Worm (Caenorhabditis elegans) whole organism, L4 larva: Measurements from ENCODE around the gene lgc-35.

Source experiments
- D1046.2 ChIP-seq: fragments of 200-800 bp; sonication (Bioruptor generic); IDR thresholded peaks from 2 replicates; pipeline ENCODE4 v1.3.6; 2022; ENCODE audit warnings: missing genetic modification characterization, missing compliant biosample characterization
- F10B5.3 ChIP-seq: sonication (generic microtip); optimal IDR thresholded peaks from 2 replicates; lab custom pipeline; 2016; ENCODE audit warnings: mild to moderate bottlenecking, missing genetic modification characterization, missing compliant biosample characterization
- F44E2.7 ChIP-seq: fragments of 200-800 bp; sonication (Bioruptor generic); IDR thresholded peaks from 2 replicates; pipeline ENCODE4 v2.1.2; 2022; ENCODE audit warnings: missing genetic modification characterization, missing compliant biosample characterization
- F49E8.2 ChIP-seq: sonication (generic microtip); optimal IDR thresholded peaks from 2 replicates; lab custom pipeline; 2016; ENCODE audit warnings: missing compliant biosample characterization, mild to moderate bottlenecking, missing genetic modification characterization, borderline replicate concordance
- T20F7.1 ChIP-seq: fragments of 200-800 bp; sonication (Bioruptor generic); optimal IDR thresholded peaks from 2 replicates; lab custom pipeline; 2018; ENCODE audit warnings: mild to moderate bottlenecking, missing genetic modification characterization, missing compliant biosample characterization
- Y48G9A.11 ChIP-seq: fragments of 200-800 bp; sonication (Bioruptor generic); IDR thresholded peaks from 2 replicates; pipeline ENCODE4 v1.3.6; 2022; ENCODE audit warnings: missing genetic modification reagents, missing genetic modification characterization, missing compliant biosample characterization
- Y5F2A.4 ChIP-seq: fragments of 200-800 bp; sonication (Bioruptor generic); optimal IDR thresholded peaks from 2 replicates; lab custom pipeline; 2018; ENCODE audit warnings: mild to moderate bottlenecking, missing genetic modification characterization, missing compliant biosample characterization
- aha-1 ChIP-seq: fragments of 150-350 bp; peaks from one replicate; lab custom pipeline; 2014; ENCODE audit warnings: missing biosample characterization, missing genetic modification characterization
- attf-4 ChIP-seq: sonication (generic microtip); optimal IDR thresholded peaks from 3 replicates; lab custom pipeline; 2017; ENCODE audit warnings: missing biosample characterization, missing genetic modification characterization
- ceh-20 ChIP-seq: fragments of 200-800 bp; sonication (Bioruptor generic); IDR thresholded peaks from 2 replicates; pipeline ENCODE4 v1.3.6; 2022; ENCODE audit warnings: missing genetic modification reagents, missing genetic modification characterization, missing compliant biosample characterization
- ceh-28 ChIP-seq: fragments of 150-350 bp; optimal IDR thresholded peaks from 2 replicates; lab custom pipeline; 2014; ENCODE audit warnings: missing biosample characterization, missing genetic modification reagents, missing genetic modification characterization
- ceh-32 ChIP-seq: sonication (generic microtip); optimal IDR thresholded peaks from 2 replicates; lab custom pipeline; 2016; ENCODE audit warnings: mild to moderate bottlenecking, missing genetic modification characterization, missing compliant biosample characterization; ENCODE audit not compliant: poor library complexity
- ceh-44 ChIP-seq: fragments of 200-800 bp; sonication (Bioruptor generic); IDR thresholded peaks from 2 replicates; pipeline ENCODE4 v1.3.6; 2022; ENCODE audit warnings: missing genetic modification reagents, missing genetic modification characterization, missing compliant biosample characterization
- ceh-62 ChIP-seq: sonication (generic microtip); optimal IDR thresholded peaks from 2 replicates; lab custom pipeline; 2017; ENCODE audit warnings: missing biosample characterization, missing genetic modification characterization
- ceh-82 ChIP-seq: sonication (generic microtip); optimal IDR thresholded peaks from 2 replicates; lab custom pipeline; 2017; ENCODE audit warnings: missing biosample characterization, missing genetic modification characterization
- ctbp-1 ChIP-seq: fragments of 200-800 bp; sonication (Bioruptor generic); IDR thresholded peaks from 2 replicates; pipeline ENCODE4 v1.3.6; 2022; ENCODE audit warnings: missing genetic modification reagents, missing genetic modification characterization, missing compliant biosample characterization
- dmd-6 ChIP-seq: fragments of 200-800 bp; sonication (Bioruptor generic); IDR thresholded peaks from 2 replicates; pipeline ENCODE4 v1.3.6; 2022; ENCODE audit warnings: missing genetic modification reagents, missing genetic modification characterization, missing compliant biosample characterization
- dpl-1 ChIP-seq: fragments of 150-350 bp; optimal IDR thresholded peaks from 2 replicates; lab custom pipeline; 2014; ENCODE audit warnings: missing biosample characterization, missing genetic modification reagents, missing genetic modification characterization
- duxl-1 ChIP-seq: sonication (generic microtip); optimal IDR thresholded peaks from 2 replicates; lab custom pipeline; 2016; ENCODE audit warnings: mild to moderate bottlenecking, missing genetic modification characterization, moderate library complexity, missing compliant biosample characterization; ENCODE audit not compliant: poor library complexity
- dve-1 ChIP-seq: sonication (generic microtip); optimal IDR thresholded peaks from 2 replicates; lab custom pipeline; 2017; ENCODE audit warnings: antibody characterized with exemption, mild to moderate bottlenecking, missing genetic modification characterization, missing compliant biosample characterization; ENCODE audit not compliant: insufficient read depth
- fkh-10 ChIP-seq: fragments of 150-350 bp; optimal IDR thresholded peaks from 2 replicates; lab custom pipeline; 2014; ENCODE audit warnings: missing biosample characterization, missing genetic modification reagents, missing genetic modification characterization
- fos-1 ChIP-seq: fragments of 150-350 bp; optimal IDR thresholded peaks from 2 replicates; lab custom pipeline; 2014; ENCODE audit warnings: missing biosample characterization, missing genetic modification characterization
- hif-1 ChIP-seq, 2 experiments: sonication (generic microtip); optimal IDR thresholded peaks; 2 replicates each; lab custom pipeline; 2016 to 2017; ENCODE audit warnings: missing compliant biosample characterization in 2 of 2, missing genetic modification characterization in 2 of 2, missing genetic modification reagents in 2 of 2, missing genotype in 2 of 2, mild to moderate bottlenecking in 1 of 2
- hlh-30 ChIP-seq: sonication (generic microtip); optimal IDR thresholded peaks from 2 replicates; lab custom pipeline; 2017; ENCODE audit warnings: antibody characterized with exemption, mild to moderate bottlenecking, missing genetic modification characterization, missing compliant biosample characterization; ENCODE audit not compliant: insufficient read depth
- jun-1 ChIP-seq: fragments of 150-350 bp; optimal IDR thresholded peaks from 2 replicates; lab custom pipeline; 2014; ENCODE audit warnings: missing biosample characterization, missing genetic modification reagents, missing genetic modification characterization
- lim-7 ChIP-seq: fragments of 200-800 bp; sonication (Bioruptor generic); IDR thresholded peaks from 2 replicates; pipeline ENCODE4 v1.3.6; 2022; ENCODE audit warnings: missing genetic modification characterization, missing compliant biosample characterization
- lin-1 ChIP-seq: fragments of 200-800 bp; sonication (Bioruptor generic); IDR thresholded peaks from 2 replicates; pipeline ENCODE4 v1.3.6; 2022; ENCODE audit warnings: missing genetic modification reagents, missing genetic modification characterization, missing compliant biosample characterization
- lin-29 ChIP-seq: fragments of 200-800 bp; sonication (Bioruptor generic); IDR thresholded peaks from 2 replicates; pipeline ENCODE4 v1.3.6; 2022; ENCODE audit warnings: missing genetic modification reagents, missing genetic modification characterization, missing compliant biosample characterization
- lin-38 ChIP-seq: fragments of 200-800 bp; sonication (Bioruptor generic); IDR thresholded peaks from 2 replicates; pipeline ENCODE4 v1.3.6; 2022; ENCODE audit warnings: missing genetic modification reagents, missing genetic modification characterization, missing compliant biosample characterization
- madf-9 ChIP-seq: fragments of 200-800 bp; sonication (Bioruptor generic); conservative IDR thresholded peaks from 2 replicates; pipeline ENCODE4 v1.3.6; 2022; ENCODE audit warnings: missing genetic modification reagents, missing genetic modification characterization, missing compliant biosample characterization
- mdl-1 ChIP-seq, 2 experiments: fragments of 150-350 bp in 1 of 2; sonication (generic microtip) in 1 of 2; optimal IDR thresholded peaks; 2 replicates each; lab custom pipeline; 2014 to 2017; ENCODE audit warnings: missing biosample characterization in 2 of 2, missing genetic modification characterization in 2 of 2
- mdt-29 ChIP-seq: fragments of 200-800 bp; sonication (Bioruptor generic); IDR thresholded peaks from 2 replicates; pipeline ENCODE4 v1.3.6; 2022; ENCODE audit warnings: missing genetic modification reagents, missing genetic modification characterization, missing compliant biosample characterization
- nhr-102 ChIP-seq: sonication (generic microtip); optimal IDR thresholded peaks from 2 replicates; lab custom pipeline; 2016; ENCODE audit warnings: mild to moderate bottlenecking, missing genetic modification characterization, moderate library complexity, missing compliant biosample characterization
- nhr-237 ChIP-seq: sonication (generic microtip); optimal IDR thresholded peaks from 2 replicates; lab custom pipeline; 2017; ENCODE audit warnings: missing biosample characterization, missing genetic modification characterization
- nhr-28 ChIP-seq: fragments of 150-350 bp; optimal IDR thresholded peaks from 2 replicates; lab custom pipeline; 2014; ENCODE audit warnings: missing biosample characterization, missing genetic modification characterization
- nhr-42 ChIP-seq: fragments of 200-800 bp; sonication (Bioruptor generic); IDR thresholded peaks from 2 replicates; pipeline ENCODE4 v1.3.6; 2022; ENCODE audit warnings: missing genetic modification characterization, missing compliant biosample characterization
- nhr-48 ChIP-seq: sonication (generic microtip); optimal IDR thresholded peaks from 2 replicates; lab custom pipeline; 2016; ENCODE audit warnings: mild to moderate bottlenecking, missing genetic modification characterization, missing compliant biosample characterization
- nhr-6 ChIP-seq: fragments of 150-350 bp; optimal IDR thresholded peaks from 2 replicates; lab custom pipeline; 2014; ENCODE audit warnings: missing biosample characterization, missing genetic modification characterization
- nhr-76 ChIP-seq: fragments of 150-350 bp; optimal IDR thresholded peaks from 2 replicates; lab custom pipeline; 2014; ENCODE audit warnings: missing biosample characterization, missing genetic modification characterization
- php-3 ChIP-seq: fragments of 200-800 bp; sonication (Bioruptor generic); IDR thresholded peaks from 2 replicates; pipeline ENCODE4 v1.3.6; 2022; ENCODE audit warnings: missing genetic modification reagents, missing genetic modification characterization, missing compliant biosample characterization
- pqm-1 ChIP-seq: sonication (generic microtip); optimal IDR thresholded peaks from 2 replicates; lab custom pipeline; 2017; ENCODE audit warnings: missing biosample characterization, missing genetic modification characterization
- saeg-2 ChIP-seq: fragments of 200-800 bp; sonication (Bioruptor generic); IDR thresholded peaks from 2 replicates; pipeline ENCODE4 v1.3.6; 2022; ENCODE audit warnings: missing genetic modification reagents, missing genetic modification characterization, missing compliant biosample characterization
- set-16 ChIP-seq: fragments of 200-800 bp; sonication (Bioruptor generic); IDR thresholded peaks from 2 replicates; pipeline ENCODE4 v1.3.6; 2022; ENCODE audit warnings: missing genetic modification reagents, missing genetic modification characterization, missing compliant biosample characterization
- snpc-1.2 ChIP-seq: fragments of 200-800 bp; sonication (Bioruptor generic); IDR thresholded peaks from 2 replicates; pipeline ENCODE4 v1.3.6; 2022; ENCODE audit warnings: missing genetic modification reagents, missing genetic modification characterization, missing compliant biosample characterization
- snpc-4 ChIP-seq: fragments of 150-350 bp; optimal IDR thresholded peaks from 2 replicates; lab custom pipeline; 2014; ENCODE audit warnings: missing biosample characterization, missing genetic modification characterization
- tra-1 ChIP-seq: fragments of 200-800 bp; sonication (Bioruptor generic); IDR thresholded peaks from 2 replicates; pipeline ENCODE4 v1.3.6; 2022; ENCODE audit warnings: missing genetic modification reagents, missing genetic modification characterization, missing compliant biosample characterization
- unc-130 ChIP-seq: sonication (generic microtip); optimal IDR thresholded peaks from 2 replicates; lab custom pipeline; 2016; ENCODE audit warnings: missing genetic modification reagents, missing genetic modification characterization, missing compliant biosample characterization
- unc-39 ChIP-seq: sonication (generic microtip); optimal IDR thresholded peaks from 2 replicates; lab custom pipeline; 2017; ENCODE audit warnings: missing biosample characterization, missing genetic modification characterization
- zag-1 ChIP-seq: fragments of 150-350 bp; optimal IDR thresholded peaks from 2 replicates; lab custom pipeline; 2014; ENCODE audit warnings: missing biosample characterization, missing genetic modification characterization
- zfp-3 ChIP-seq: fragments of 200-800 bp; sonication (Bioruptor generic); conservative IDR thresholded peaks from 2 replicates; pipeline ENCODE4 v1.3.6; 2022; ENCODE audit warnings: missing genetic modification reagents, missing genetic modification characterization, missing compliant biosample characterization
- ztf-11 ChIP-seq: fragments of 150-350 bp; optimal IDR thresholded peaks from 2 replicates; lab custom pipeline; 2014; ENCODE audit warnings: missing biosample characterization, missing genetic modification characterization

lgc-35 gene

ce11 chrII:12805765-12806384 lies 34.1 kb downstream of the lgc-35 start (continued):
- TF ChIP-seq saeg-2 (GFP tag; lab: Robert Waterston, UW) (no peak), lin-1 (GFP tag; lab: Robert Waterston, UW) (no peak), ceh-62 (tag; lab: Kevin White, UChicago) (no peak), fos-1 (tag; lab: Kevin White, UChicago) (no peak), ceh-28 (tag; lab: Kevin White, UChicago) (no peak), dpl-1 (GFP tag; lab: Kevin White, UChicago) (peak; percentile 22), dve-1 (tag; lab: Kevin White, UChicago) (peak; percentile 5), aha-1 (tag; lab: Kevin White, UChicago) (peak; percentile 58), F44E2.7 (GFP tag; lab: Robert Waterston, UW) (no peak), unc-130 (GFP tag; lab: Kevin White, UChicago) (no peak), nhr-42 (GFP tag; lab: Robert Waterston, UW) (no peak), snpc-1.2 (GFP tag; lab: Robert Waterston, UW) (no peak), nhr-102 (tag; lab: Kevin White, UChicago) (no peak), nhr-6 (tag; lab: Kevin White, UChicago) (no peak), nhr-48 (tag; lab: Kevin White, UChicago) (no peak), dmd-6 (GFP tag; lab: Robert Waterston, UW) (peak; percentile 41), lin-38 (GFP tag; lab: Robert Waterston, UW) (peak; percentile 47), ceh-82 (tag; lab: Kevin White, UChicago) (no peak), snpc-4 (tag; lab: Kevin White, UChicago) (no peak), duxl-1 (tag; lab: Kevin White, UChicago) (no peak), nhr-76 (tag; lab: Kevin White, UChicago) (no peak), mdl-1 (tag; optimal IDR thresholded peaks at IDR 0.05; lab: Kevin White, UChicago) (peak in 1 of 2 experiments; percentile 12), fkh-10 (GFP tag; lab: Kevin White, UChicago) (peak; percentile 42), F49E8.2 (no peak), php-3 (no peak), zfp-3 (GFP tag; lab: Robert Waterston, UW) (no peak), attf-4 (tag; lab: Kevin White, UChicago) (no peak), T20F7.1 (GFP tag; lab: Kevin White, UChicago) (no peak), hlh-30 (tag; lab: Kevin White, UChicago) (peak; percentile 47), jun-1 (tag; lab: Kevin White, UChicago) (no peak), ztf-11 (tag; lab: Kevin White, UChicago) (no peak), lim-7 (GFP tag; lab: Robert Waterston, UW) (no peak), hif-1 (tag; optimal IDR thresholded peaks at IDR 0.05; lab: Kevin White, UChicago) (no peak), ceh-20 (GFP tag; lab: Robert Waterston, UW) (no peak), lin-29 (no peak), zag-1 (tag; lab: Kevin White, UChicago) (no peak), ceh-32 (tag; lab: Kevin White, UChicago) (no peak), Y5F2A.4 (no peak), nhr-237 (tag; lab: Kevin White, UChicago) (no peak), ctbp-1 (GFP tag; lab: Robert Waterston, UW) (0 out of 2 replicates have a peak, but pooled peaks have one; percentile 38), mdt-29 (no peak), madf-9 (no peak), Y48G9A.11 (GFP tag; lab: Robert Waterston, UW) (no peak), ceh-44 (GFP tag; lab: Robert Waterston, UW) (no peak), D1046.2 (GFP tag; lab: Robert Waterston, UW) (0 out of 2 replicates have a peak, but pooled peaks have one; percentile 13), nhr-28 (tag; lab: Kevin White, UChicago) (peak; percentile 26), pqm-1 (tag; lab: Kevin White, UChicago) (no peak), F10B5.3 (tag; lab: Kevin White, UChicago) (no peak), unc-39 (no peak), tra-1 (no peak), set-16 (GFP tag; lab: Robert Waterston, UW) (peak; percentile 72)
